Fruit fly (Drosophila melanogaster) whole organism, embryonic: ENCODE data around the gene ddbt.

Experiments used
- Aef1 ChIP-seq: fragments of 200-800 bp; sonication (Bioruptor generic); IDR thresholded peaks from 3 replicates; pipeline ENCODE4 v1.3.6; 2022; ENCODE audit warnings: missing biosample characterization, missing genetic modification characterization
- Atf6 ChIP-seq: fragments of 200-800 bp; sonication (Bioruptor generic); IDR thresholded peaks from 2 replicates; pipeline ENCODE4 v1.3.6; 2022; ENCODE audit warnings: missing biosample characterization, missing genetic modification characterization
- Bdp1 ChIP-seq: fragments of 200-800 bp; sonication (Bioruptor generic); optimal IDR thresholded peaks from 3 replicates; lab custom pipeline; 2016; ENCODE audit warnings: missing biosample characterization, missing genetic modification characterization
- CG1233 ChIP-seq: fragments of 200-800 bp; sonication (Bioruptor generic); optimal IDR thresholded peaks from 4 replicates; lab custom pipeline; 2018; ENCODE audit warnings: missing biosample characterization, mild to moderate bottlenecking, missing genetic modification characterization
- CG12391 ChIP-seq: fragments of 200-800 bp; sonication (Bioruptor generic); optimal IDR thresholded peaks from 3 replicates; lab custom pipeline; 2018; ENCODE audit warnings: missing biosample characterization, mild to moderate bottlenecking, missing genetic modification characterization, moderate library complexity
- CG1529 ChIP-seq: fragments of 200-800 bp; sonication (Bioruptor generic); optimal IDR thresholded peaks from 3 replicates; lab custom pipeline; 2018; ENCODE audit warnings: missing biosample characterization, missing genetic modification characterization
- CG18476 ChIP-seq: fragments of 200-800 bp; sonication (Bioruptor generic); optimal IDR thresholded peaks from 2 replicates; lab custom pipeline; 2016; ENCODE audit warnings: missing biosample characterization, mild to moderate bottlenecking, missing genetic modification characterization
- CG18599 ChIP-seq: fragments of 200-800 bp; sonication (Bioruptor generic); optimal IDR thresholded peaks from 3 replicates; lab custom pipeline; 2017; ENCODE audit warnings: missing biosample characterization, missing genetic modification characterization, mild to moderate bottlenecking, moderate library complexity, missing genetic modification reagents
- CG2120 ChIP-seq: fragments of 200-800 bp; sonication (Bioruptor generic); optimal IDR thresholded peaks from 3 replicates; lab custom pipeline; 2016; ENCODE audit warnings: missing biosample characterization, missing genetic modification characterization
- CG3065 ChIP-seq: fragments of 200-800 bp; sonication (Bioruptor generic); optimal IDR thresholded peaks from 2 replicates; lab custom pipeline; 2016; ENCODE audit warnings: missing biosample characterization, missing genetic modification characterization
- CG31441 ChIP-seq: fragments of 200-800 bp; sonication (Bioruptor generic); IDR thresholded peaks from 2 replicates; pipeline ENCODE4 v1.3.6; 2022; ENCODE audit warnings: missing biosample characterization, missing genetic modification characterization
- CG4730 ChIP-seq: fragments of 200-800 bp; sonication (Bioruptor generic); IDR thresholded peaks from 2 replicates; pipeline ENCODE4 v1.3.6; 2022; ENCODE audit warnings: missing biosample characterization, missing genetic modification characterization
- CG6854 ChIP-seq: fragments of 200-800 bp; sonication (Bioruptor generic); optimal IDR thresholded peaks from 3 replicates; lab custom pipeline; 2017; ENCODE audit warnings: missing biosample characterization, mild to moderate bottlenecking, missing genetic modification characterization
- CG7963 ChIP-seq: fragments of 200-800 bp; sonication (Bioruptor generic); IDR thresholded peaks from 3 replicates; pipeline ENCODE4 v1.3.6; 2022; ENCODE audit warnings: missing biosample characterization, missing genetic modification characterization; ENCODE audit not compliant: partially characterized antibody
- CG8089 ChIP-seq: fragments of 200-800 bp; sonication (Bioruptor generic); optimal IDR thresholded peaks from 3 replicates; lab custom pipeline; 2016; ENCODE audit warnings: missing biosample characterization, missing genetic modification characterization
- CG9609 ChIP-seq: fragments of 200-800 bp; sonication (Bioruptor generic); optimal IDR thresholded peaks from 3 replicates; lab custom pipeline; 2016; ENCODE audit warnings: missing biosample characterization, missing genetic modification characterization
- CG9932 ChIP-seq: fragments of 200-800 bp; sonication (Bioruptor generic); IDR thresholded peaks from 2 replicates; pipeline ENCODE4 v1.3.6; 2022; ENCODE audit warnings: missing biosample characterization, missing genetic modification characterization
- CTCF ChIP-seq: fragments of 200-800 bp; sonication (Bioruptor generic); optimal IDR thresholded peaks from 2 replicates; lab custom pipeline; 2017; ENCODE audit warnings: missing biosample characterization, mild to moderate bottlenecking, missing genetic modification characterization, moderate library complexity
- Camta ChIP-seq: fragments of 200-800 bp; sonication (Bioruptor generic); optimal IDR thresholded peaks from 2 replicates; lab custom pipeline; 2016; ENCODE audit warnings: missing biosample characterization, missing genetic modification characterization
- Dip3 ChIP-seq: fragments of 200-800 bp; sonication (Bioruptor generic); optimal IDR thresholded peaks from 3 replicates; lab custom pipeline; 2016; ENCODE audit warnings: missing biosample characterization, missing genetic modification characterization
- Doc3 ChIP-seq: fragments of 200-800 bp; sonication (Bioruptor generic); IDR thresholded peaks from 3 replicates; pipeline ENCODE4 v1.3.6; 2022; ENCODE audit warnings: missing biosample characterization, missing genetic modification characterization; ENCODE audit not compliant: partially characterized antibody
- Drgx ChIP-seq: fragments of 200-800 bp; sonication (Bioruptor generic); IDR thresholded peaks from 2 replicates; pipeline ENCODE4 v1.3.6; 2022; ENCODE audit warnings: missing biosample characterization, missing genetic modification characterization
- E2f1 ChIP-seq: fragments of 200-800 bp; sonication (Bioruptor generic); IDR thresholded peaks from 2 replicates; pipeline ENCODE4 v1.3.6; 2022; ENCODE audit warnings: missing biosample characterization, missing genetic modification characterization
- Fer1 ChIP-seq: fragments of 200-800 bp; sonication (Bioruptor generic); optimal IDR thresholded peaks from 2 replicates; lab custom pipeline; 2017; ENCODE audit warnings: missing biosample characterization, mild to moderate bottlenecking, missing genetic modification characterization
- HLH3B ChIP-seq: fragments of 200-800 bp; sonication (Bioruptor generic); IDR thresholded peaks from 2 replicates; pipeline ENCODE4 v1.3.6; 2022; ENCODE audit warnings: missing biosample characterization, missing genetic modification characterization
- Hmr ChIP-seq: fragments of 200-800 bp; sonication (Bioruptor generic); optimal IDR thresholded peaks from 3 replicates; lab custom pipeline; 2017; ENCODE audit warnings: mild to moderate bottlenecking, missing biosample characterization, missing genetic modification reagents, missing genetic modification characterization
- Hr3 ChIP-seq: fragments of 200-800 bp; sonication (Bioruptor generic); optimal IDR thresholded peaks from 3 replicates; lab custom pipeline; 2016; ENCODE audit warnings: missing biosample characterization, missing genetic modification characterization
- Lhr ChIP-seq: fragments of 200-800 bp; sonication (Bioruptor generic); optimal IDR thresholded peaks from 3 replicates; lab custom pipeline; 2017; ENCODE audit warnings: mild to moderate bottlenecking, missing biosample characterization, missing genetic modification reagents, missing genetic modification characterization
- MTF-1 ChIP-seq: fragments of 200-800 bp; sonication (Bioruptor generic); optimal IDR thresholded peaks from 2 replicates; lab custom pipeline; 2018; ENCODE audit warnings: missing biosample characterization, mild to moderate bottlenecking, missing genetic modification characterization, borderline replicate concordance
- Max ChIP-seq: fragments of 200-800 bp; sonication (Bioruptor generic); optimal IDR thresholded peaks from 2 replicates; lab custom pipeline; 2016; ENCODE audit warnings: missing biosample characterization, mild to moderate bottlenecking, missing genetic modification characterization
- amos ChIP-seq: fragments of 200-800 bp; sonication (Bioruptor generic); IDR thresholded peaks from 2 replicates; pipeline ENCODE4 v1.3.6; 2022; ENCODE audit warnings: missing biosample characterization, missing genetic modification characterization; ENCODE audit not compliant: partially characterized antibody
- bbx ChIP-seq: fragments of 200-800 bp; sonication (Bioruptor generic); IDR thresholded peaks from 2 replicates; pipeline ENCODE4 v1.3.6; 2022; ENCODE audit warnings: missing biosample characterization, missing genetic modification characterization; ENCODE audit not compliant: partially characterized antibody
- cad ChIP-seq: fragments of >200 bp; optimal IDR thresholded peaks from 2 replicates; lab custom pipeline; 2017; ENCODE audit warnings: missing biosample characterization, missing genetic modification characterization
- chif ChIP-seq, 2 experiments: fragments of 200-800 bp; sonication (Bioruptor generic); optimal IDR thresholded peaks; 3 replicates each; lab custom pipeline; 2016; ENCODE audit warnings: missing biosample characterization in 2 of 2, missing genetic modification characterization in 2 of 2
- chinmo ChIP-seq: fragments of 200-800 bp; sonication (Bioruptor generic); IDR thresholded peaks from 4 replicates; pipeline ENCODE4 v1.3.6; 2022; ENCODE audit warnings: missing biosample characterization, missing genetic modification characterization; ENCODE audit not compliant: partially characterized antibody
- ci ChIP-seq: fragments of 200-800 bp; sonication (Bioruptor generic); IDR thresholded peaks from 3 replicates; pipeline ENCODE4 v1.3.6; 2022; ENCODE audit warnings: missing biosample characterization, missing genetic modification characterization
- crol ChIP-seq: fragments of 200-800 bp; sonication (Bioruptor generic); IDR thresholded peaks from 2 replicates; pipeline ENCODE4 v1.3.6; 2022; ENCODE audit warnings: missing biosample characterization, missing genetic modification characterization
- dan ChIP-seq: fragments of 200-800 bp; sonication (Bioruptor generic); IDR thresholded peaks from 2 replicates; pipeline ENCODE4 v1.3.6; 2022; ENCODE audit warnings: missing biosample characterization, missing genetic modification characterization
- danr ChIP-seq: fragments of 200-800 bp; sonication (Bioruptor generic); IDR thresholded peaks from 2 replicates; pipeline ENCODE4 v1.3.6; 2022; ENCODE audit warnings: missing biosample characterization, missing genetic modification characterization
- dpn ChIP-seq, 2 experiments: fragments of 200-800 bp; sonication (Bioruptor generic); optimal IDR thresholded peaks; 3 replicates each; lab custom pipeline; 2016; ENCODE audit warnings: missing biosample characterization in 2 of 2, missing genetic modification characterization in 2 of 2
- gfzf ChIP-seq: fragments of 200-800 bp; sonication (Bioruptor generic); optimal IDR thresholded peaks from 2 replicates; lab custom pipeline; 2016; ENCODE audit warnings: missing biosample characterization, mild to moderate bottlenecking, missing genetic modification characterization, moderate library complexity
- hkb ChIP-seq, 2 experiments: fragments of 200-800 bp in 1 of 2; fragments of >200 bp in 1 of 2; sonication (Bioruptor generic) in 1 of 2; IDR thresholded peaks in 1 of 2; optimal IDR thresholded peaks in 1 of 2; 2 replicates each; pipeline versions ENCODE4 v1.3.6 to Lab custom; 2017 to 2022; ENCODE audit warnings: missing biosample characterization in 1 of 2, missing genetic modification characterization in 1 of 2
- ind ChIP-seq: fragments of 200-800 bp; sonication (Bioruptor generic); optimal IDR thresholded peaks from 3 replicates; lab custom pipeline; 2016; ENCODE audit warnings: missing biosample characterization, missing genetic modification characterization
- lilli ChIP-seq: fragments of 200-800 bp; sonication (Bioruptor generic); optimal IDR thresholded peaks from 3 replicates; lab custom pipeline; 2016; ENCODE audit warnings: missing biosample characterization, missing genetic modification characterization
- lmd ChIP-seq: fragments of 200-800 bp; sonication (Bioruptor generic); IDR thresholded peaks from 2 replicates; pipeline ENCODE4 v1.3.6; 2022; ENCODE audit warnings: missing biosample characterization, missing genetic modification characterization
- mam ChIP-seq: fragments of 200-800 bp; sonication (Bioruptor generic); optimal IDR thresholded peaks from 3 replicates; lab custom pipeline; 2016; ENCODE audit warnings: missing biosample characterization, missing genetic modification characterization
- p53 ChIP-seq: fragments of 200-800 bp; sonication (Bioruptor generic); optimal IDR thresholded peaks from 2 replicates; lab custom pipeline; 2016; ENCODE audit warnings: missing biosample characterization, missing genetic modification characterization
- row ChIP-seq: fragments of 200-800 bp; sonication (Bioruptor generic); IDR thresholded peaks from 3 replicates; pipeline ENCODE4 v1.3.6; 2022; ENCODE audit warnings: missing biosample characterization, missing genetic modification characterization
- sens ChIP-seq: fragments of 200-800 bp; sonication (Bioruptor generic); peaks from one replicate; lab custom pipeline; 2016; ENCODE audit warnings: missing biosample characterization, missing genetic modification characterization
- sima ChIP-seq: fragments of 200-800 bp; sonication (Bioruptor generic); optimal IDR thresholded peaks from 2 replicates; lab custom pipeline; 2016; ENCODE audit warnings: missing biosample characterization, missing genetic modification characterization
- slou ChIP-seq: fragments of 200-800 bp; sonication (Bioruptor generic); optimal IDR thresholded peaks from 3 replicates; lab custom pipeline; 2016; ENCODE audit warnings: missing biosample characterization, missing genetic modification characterization
- toy ChIP-seq: fragments of 200-800 bp; sonication (Bioruptor generic); IDR thresholded peaks from 2 replicates; pipeline ENCODE4 v1.3.6; 2022; ENCODE audit warnings: missing biosample characterization, missing genetic modification characterization
- zen ChIP-seq: fragments of 200-800 bp; sonication (Bioruptor generic); optimal IDR thresholded peaks from 3 replicates; lab custom pipeline; 2018; ENCODE audit warnings: missing biosample characterization, mild to moderate bottlenecking, missing genetic modification characterization, moderate library complexity

ddbt gene

DNA sequence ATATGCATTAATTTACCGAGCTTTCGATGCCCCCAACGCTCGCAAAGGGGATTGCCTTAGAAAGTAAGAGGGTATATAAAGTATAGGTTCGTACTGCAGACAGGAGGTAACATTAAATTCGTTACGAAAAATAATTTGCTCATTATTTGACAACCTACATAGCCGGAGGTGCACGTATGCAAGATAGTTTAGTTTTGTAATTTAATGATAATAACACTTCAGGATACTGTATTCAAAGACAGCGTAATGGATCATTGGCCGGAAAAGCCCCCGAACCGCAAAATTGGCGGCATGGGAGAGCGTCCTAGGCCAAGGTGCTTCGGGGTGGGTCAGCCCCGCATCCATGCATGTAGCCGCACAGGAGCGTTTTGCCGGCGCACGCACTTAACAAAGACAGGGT, 4.6 kb upstream of the ddbt start (continued):
- TF ChIP-seq sima (GFP tag; lab: Kevin White, UChicago) (no peak), Atf6 (GFP tag; lab: Robert Waterston, UW) (no peak), chinmo (GFP tag; lab: Robert Waterston, UW) (0 out of 4 replicates have a peak, but pooled peaks have one; percentile 27), Drgx (GFP tag; lab: Robert Waterston, UW) (no peak), crol (GFP tag; lab: Robert Waterston, UW) (no peak), cad (GFP tag; lab: Kevin White, UChicago) (no peak), CG12391 (tag; lab: Kevin White, UChicago) (no peak), MTF-1 (GFP tag; lab: Kevin White, UChicago) (no peak), CG9609 (GFP tag; lab: Kevin White, UChicago) (no peak), hkb (optimal IDR thresholded peaks at IDR 0.05; lab: Kevin White, UChicago) (no peak), hkb (GFP tag; IDR thresholded peaks at IDR 0.05; lab: Robert Waterston, UW) (no peak), CG31441 (GFP tag; lab: Robert Waterston, UW) (no peak), CG8089 (GFP tag; lab: Kevin White, UChicago) (no peak), amos (no peak), danr (no peak), dpn (GFP tag; optimal IDR thresholded peaks at IDR 0.05; lab: Kevin White, UChicago) (no peak), Doc3 (no peak), CG2120 (GFP tag; lab: Kevin White, UChicago) (peak; percentile 40), Hr3 (GFP tag; lab: Kevin White, UChicago) (no peak), slou (GFP tag; lab: Kevin White, UChicago) (no peak), lilli (GFP tag; lab: Kevin White, UChicago) (no peak), lmd (GFP tag; lab: Robert Waterston, UW) (no peak), Aef1 (GFP tag; lab: Robert Waterston, UW) (no peak), HLH3B (GFP tag; lab: Robert Waterston, UW) (no peak), Lhr (GFP tag; lab: Kevin White, UChicago) (no peak), dan (GFP tag; lab: Robert Waterston, UW) (no peak), CTCF (GFP tag; lab: Kevin White, UChicago) (no peak), bbx (GFP tag; lab: Robert Waterston, UW) (peak; percentile 27; the same call in 1 of the 2 replicates), CG1233 (no peak), Camta (GFP tag; lab: Kevin White, UChicago) (no peak), CG1529 (no peak), Fer1 (GFP tag; lab: Kevin White, UChicago) (no peak), CG18476 (no peak), CG9932 (GFP tag; lab: Robert Waterston, UW) (no peak), toy (GFP tag; lab: Robert Waterston, UW) (no peak), Bdp1 (no peak), gfzf (no peak), row (GFP tag; lab: Robert Waterston, UW) (peak; percentile 33; the same call in 2 of the 3 replicates), sens (peak; percentile 10), chif (GFP tag; optimal IDR thresholded peaks at IDR 0.05; lab: Kevin White, UChicago) (no peak), Hmr (GFP tag; lab: Kevin White, UChicago) (no peak), ci (no peak), E2f1 (GFP tag; lab: Robert Waterston, UW) (no peak), CG18599 (GFP tag; lab: Kevin White, UChicago) (peak; percentile 55), Max (GFP tag; lab: Kevin White, UChicago) (no peak), Dip3 (GFP tag; lab: Kevin White, UChicago) (no peak), CG3065 (GFP tag; lab: Kevin White, UChicago) (no peak), mam (GFP tag; lab: Kevin White, UChicago) (no peak), CG7963 (GFP tag; lab: Robert Waterston, UW) (no peak), p53 (GFP tag; lab: Kevin White, UChicago) (no peak), zen (tag; lab: Kevin White, UChicago) (no peak), ind (GFP tag; lab: Kevin White, UChicago) (no peak), CG6854 (no peak), CG4730 (GFP tag; lab: Robert Waterston, UW) (no peak)
